Fruit fly (Drosophila melanogaster) whole organism, embryonic: ENCODE data around the gene Cpr67Fa2.

ENCODE experiments used
- Asciz ChIP-seq: fragments of 200-800 bp; sonication (Bioruptor generic); optimal IDR thresholded peaks from 2 replicates; lab custom pipeline; 2017; ENCODE audit warnings: missing biosample characterization, mild to moderate bottlenecking, missing genetic modification characterization, missing genetic modification reagents
- Atf-2 ChIP-seq: fragments of 200-800 bp; sonication (Bioruptor generic); optimal IDR thresholded peaks from 2 replicates; lab custom pipeline; 2016; ENCODE audit warnings: missing biosample characterization, missing genetic modification characterization
- Bdp1 ChIP-seq: fragments of 200-800 bp; sonication (Bioruptor generic); optimal IDR thresholded peaks from 3 replicates; lab custom pipeline; 2016; ENCODE audit warnings: missing biosample characterization, missing genetic modification characterization
- Bgb ChIP-seq: fragments of 200-800 bp; sonication (Bioruptor generic); IDR thresholded peaks from 2 replicates; pipeline ENCODE4 v1.3.6; 2022; ENCODE audit warnings: missing biosample characterization, missing genetic modification characterization; ENCODE audit not compliant: partially characterized antibody
- CG10654 ChIP-seq: fragments of 200-800 bp; sonication (Bioruptor generic); optimal IDR thresholded peaks from 2 replicates; lab custom pipeline; 2016; ENCODE audit warnings: missing biosample characterization, missing genetic modification characterization
- CG11456 ChIP-seq: fragments of 200-800 bp; sonication (Bioruptor generic); IDR thresholded peaks from 3 replicates; pipeline ENCODE4 v1.3.6; 2022; ENCODE audit warnings: missing biosample characterization, missing genetic modification characterization
- CG12769 ChIP-seq: fragments of 200-800 bp; sonication (Bioruptor generic); optimal IDR thresholded peaks from 2 replicates; lab custom pipeline; 2019; ENCODE audit warnings: missing biosample characterization, mild to moderate bottlenecking, missing genetic modification characterization, moderate library complexity
- CG13123 ChIP-seq: fragments of 200-800 bp; sonication (Bioruptor generic); optimal IDR thresholded peaks from 2 replicates; lab custom pipeline; 2016; ENCODE audit warnings: missing biosample characterization, missing genetic modification characterization
- CG15269 ChIP-seq: fragments of 200-800 bp; sonication (Bioruptor generic); optimal IDR thresholded peaks from 2 replicates; lab custom pipeline; 2018; ENCODE audit warnings: missing biosample characterization, mild to moderate bottlenecking, missing genetic modification characterization, moderate library complexity
- CG1792 ChIP-seq: fragments of 200-800 bp; sonication (Bioruptor generic); optimal IDR thresholded peaks from 2 replicates; lab custom pipeline; 2016; ENCODE audit warnings: missing biosample characterization, missing genetic modification characterization
- CG1832 ChIP-seq: fragments of 200-800 bp; sonication (Bioruptor generic); optimal IDR thresholded peaks from 2 replicates; lab custom pipeline; 2017; ENCODE audit warnings: missing biosample characterization, mild to moderate bottlenecking, missing genetic modification characterization, inconsistent platforms
- CG3163 ChIP-seq: fragments of 200-800 bp; sonication (Bioruptor generic); optimal IDR thresholded peaks from 3 replicates; lab custom pipeline; 2016; ENCODE audit warnings: missing biosample characterization, missing genetic modification characterization
- CG32767 ChIP-seq: fragments of 200-800 bp; sonication (Bioruptor generic); IDR thresholded peaks from 2 replicates; pipeline ENCODE4 v1.3.6; 2022; ENCODE audit warnings: missing biosample characterization, missing genetic modification characterization
- CG33213 ChIP-seq: fragments of 200-800 bp; sonication (Bioruptor generic); optimal IDR thresholded peaks from 3 replicates; lab custom pipeline; 2016; ENCODE audit warnings: missing biosample characterization, missing genetic modification characterization
- CG3847 ChIP-seq: fragments of 200-800 bp; sonication (Bioruptor generic); IDR thresholded peaks from 2 replicates; pipeline ENCODE4 v1.3.6; 2022; ENCODE audit warnings: missing biosample characterization, missing genetic modification characterization
- CG5953 ChIP-seq: fragments of 200-800 bp; sonication (Bioruptor generic); IDR thresholded peaks from 2 replicates; pipeline ENCODE4 v1.3.6; 2022; ENCODE audit warnings: missing biosample characterization, missing genetic modification characterization
- CG6689 ChIP-seq: fragments of 200-800 bp; sonication (Bioruptor generic); IDR thresholded peaks from 2 replicates; pipeline ENCODE4 v1.3.6; 2022; ENCODE audit warnings: missing biosample characterization, missing genetic modification characterization
- CG7357 ChIP-seq: fragments of 200-800 bp; sonication (Bioruptor generic); IDR thresholded peaks from 3 replicates; pipeline ENCODE4 v1.3.6; 2022; ENCODE audit warnings: missing biosample characterization, missing genetic modification characterization
- CG8765 ChIP-seq: fragments of 200-800 bp; sonication (Bioruptor generic); IDR thresholded peaks from 2 replicates; pipeline ENCODE4 v1.3.6; 2022; ENCODE audit warnings: missing biosample characterization, missing genetic modification characterization
- CG8944 ChIP-seq: fragments of 200-800 bp; sonication (Bioruptor generic); optimal IDR thresholded peaks from 3 replicates; lab custom pipeline; 2016; ENCODE audit warnings: missing biosample characterization, missing genetic modification characterization
- CrebB ChIP-seq: fragments of 200-800 bp; sonication (Bioruptor generic); optimal IDR thresholded peaks from 3 replicates; lab custom pipeline; 2018; ENCODE audit warnings: missing biosample characterization, mild to moderate bottlenecking, missing genetic modification characterization
- Dip2 ChIP-seq: fragments of 200-800 bp; sonication (Bioruptor generic); IDR thresholded peaks from 2 replicates; pipeline ENCODE4 v1.3.6; 2022; ENCODE audit warnings: missing biosample characterization, missing genetic modification characterization
- Mrtf ChIP-seq: fragments of 200-800 bp; sonication (Bioruptor generic); IDR thresholded peaks from 3 replicates; pipeline ENCODE4 v1.3.6; 2022; ENCODE audit warnings: missing biosample characterization, missing genetic modification characterization
- Nf-YA ChIP-seq: fragments of 200-800 bp; sonication (Bioruptor generic); IDR thresholded peaks from 2 replicates; pipeline ENCODE4 v1.3.6; 2022; ENCODE audit warnings: missing biosample characterization, missing genetic modification characterization
- Ptx1 ChIP-seq: fragments of 200-800 bp; sonication (Bioruptor generic); IDR thresholded peaks from 2 replicates; pipeline ENCODE4 v1.3.6; 2022; ENCODE audit warnings: missing biosample characterization, missing genetic modification characterization
- Sin3A ChIP-seq: fragments of >200 bp; optimal IDR thresholded peaks from 2 replicates; lab custom pipeline; 2018
- Sry-δ ChIP-seq: fragments of 200-800 bp; sonication (Bioruptor generic); optimal IDR thresholded peaks from 2 replicates; lab custom pipeline; 2016; ENCODE audit warnings: missing biosample characterization, missing genetic modification characterization
- Stat92E ChIP-seq, 3 experiments: fragments of >200 bp in 2 of 3; fragments of 200-800 bp in 1 of 3; sonication (Bioruptor generic) in 1 of 3; optimal IDR thresholded peaks; 2 replicates each; lab custom pipeline; 2017 to 2019; ENCODE audit warnings: missing biosample characterization in 3 of 3, missing genetic modification characterization in 3 of 3, mild to moderate bottlenecking in 1 of 3, moderate library complexity in 1 of 3
- Usf ChIP-seq: fragments of 200-800 bp; sonication (Bioruptor generic); optimal IDR thresholded peaks from 2 replicates; lab custom pipeline; 2017; ENCODE audit warnings: missing genotype, missing biosample characterization, missing genetic modification characterization
- Xrp1 ChIP-seq: fragments of 200-800 bp; sonication (Bioruptor generic); IDR thresholded peaks from 2 replicates; pipeline ENCODE4 v1.3.6; 2022; ENCODE audit warnings: missing biosample characterization, missing genetic modification characterization
- abd-A ChIP-seq: fragments of 200-800 bp; sonication (Bioruptor generic); optimal IDR thresholded peaks from 3 replicates; lab custom pipeline; 2019; ENCODE audit warnings: missing biosample characterization, mild to moderate bottlenecking, missing genetic modification characterization, moderate library complexity
- bbx ChIP-seq: fragments of 200-800 bp; sonication (Bioruptor generic); IDR thresholded peaks from 2 replicates; pipeline ENCODE4 v1.3.6; 2022; ENCODE audit warnings: missing biosample characterization, missing genetic modification characterization; ENCODE audit not compliant: partially characterized antibody
- dmrt99B ChIP-seq: fragments of 200-800 bp; sonication (Bioruptor generic); optimal IDR thresholded peaks from 2 replicates; lab custom pipeline; 2018; ENCODE audit warnings: missing biosample characterization, mild to moderate bottlenecking, missing genetic modification characterization, moderate library complexity
- fd102C ChIP-seq: fragments of 200-800 bp; sonication (Bioruptor generic); optimal IDR thresholded peaks from 2 replicates; lab custom pipeline; 2018; ENCODE audit warnings: missing biosample characterization, mild to moderate bottlenecking, missing genetic modification characterization, moderate library complexity
- fu2 ChIP-seq: fragments of 200-800 bp; sonication (Bioruptor generic); optimal IDR thresholded peaks from 2 replicates; lab custom pipeline; 2016; ENCODE audit warnings: missing biosample characterization, missing genetic modification characterization
- gce ChIP-seq: fragments of 200-800 bp; sonication (Bioruptor generic); IDR thresholded peaks from 3 replicates; pipeline ENCODE4 v1.3.6; 2022; ENCODE audit warnings: missing biosample characterization, missing genetic modification characterization
- gem ChIP-seq: fragments of 200-800 bp; sonication (Bioruptor generic); optimal IDR thresholded peaks from 2 replicates; lab custom pipeline; 2019; ENCODE audit warnings: missing biosample characterization, mild to moderate bottlenecking, missing genetic modification characterization, moderate library complexity
- hbn ChIP-seq: fragments of 200-800 bp; sonication (Bioruptor generic); IDR thresholded peaks from 2 replicates; pipeline ENCODE4 v1.3.6; 2022; ENCODE audit warnings: missing biosample characterization, missing genetic modification characterization; ENCODE audit not compliant: partially characterized antibody
- her ChIP-seq: fragments of 200-800 bp; sonication (Bioruptor generic); optimal IDR thresholded peaks from 2 replicates; lab custom pipeline; 2016; ENCODE audit warnings: missing biosample characterization, missing genetic modification characterization
- hth ChIP-seq: fragments of >200 bp; optimal IDR thresholded peaks from 2 replicates; lab custom pipeline; 2017; ENCODE audit warnings: inconsistent platforms
- run ChIP-seq: fragments of 200-800 bp; sonication (Bioruptor generic); optimal IDR thresholded peaks from 3 replicates; lab custom pipeline; 2018; ENCODE audit warnings: missing biosample characterization, mild to moderate bottlenecking, missing genetic modification characterization
- sc ChIP-seq, 3 experiments: fragments of >200 bp in 2 of 3; fragments of 200-800 bp in 1 of 3; sonication (Bioruptor generic) in 1 of 3; optimal IDR thresholded peaks; 2 replicates in 2 of 3; 3 replicates in 1 of 3; lab custom pipeline; 2017; ENCODE audit warnings: mild to moderate bottlenecking in 1 of 3, missing biosample characterization in 1 of 3, missing genetic modification characterization in 1 of 3, missing genetic modification reagents in 1 of 3
- seq ChIP-seq: fragments of 200-800 bp; sonication (Bioruptor generic); IDR thresholded peaks from 2 replicates; pipeline ENCODE4 v1.3.6; 2022; ENCODE audit warnings: missing biosample characterization, missing genetic modification characterization
- sima ChIP-seq: fragments of 200-800 bp; sonication (Bioruptor generic); optimal IDR thresholded peaks from 2 replicates; lab custom pipeline; 2016; ENCODE audit warnings: missing biosample characterization, missing genetic modification characterization
- stc ChIP-seq: fragments of 200-800 bp; sonication (Bioruptor generic); IDR thresholded peaks from 2 replicates; pipeline ENCODE4 v1.3.6; 2022; ENCODE audit warnings: missing biosample characterization, missing genetic modification characterization
- tio ChIP-seq: fragments of 200-800 bp; sonication (Bioruptor generic); optimal IDR thresholded peaks from 2 replicates; lab custom pipeline; 2017; ENCODE audit warnings: missing biosample characterization, missing genetic modification characterization, inconsistent platforms
- ttk ChIP-seq: fragments of 200-800 bp; sonication (Bioruptor generic); IDR thresholded peaks from 2 replicates; pipeline ENCODE4 v2.1.2; 2022; ENCODE audit warnings: missing biosample characterization, missing genetic modification characterization
- unpg ChIP-seq: fragments of 200-800 bp; sonication (Bioruptor generic); optimal IDR thresholded peaks from 3 replicates; lab custom pipeline; 2018; ENCODE audit warnings: missing biosample characterization, mild to moderate bottlenecking, missing genetic modification characterization, moderate library complexity
- usp ChIP-seq: fragments of >200 bp; optimal IDR thresholded peaks from 2 replicates; lab custom pipeline; 2017; ENCODE audit warnings: missing biosample characterization, missing genetic modification characterization
- vfl ChIP-seq: fragments of 200-800 bp; sonication (Bioruptor generic); optimal IDR thresholded peaks from 2 replicates; lab custom pipeline; 2016; ENCODE audit warnings: missing biosample characterization, missing genetic modification characterization
- wek ChIP-seq: fragments of 200-800 bp; sonication (Bioruptor generic); optimal IDR thresholded peaks from 3 replicates; lab custom pipeline; 2018; ENCODE audit warnings: missing biosample characterization, mild to moderate bottlenecking, missing genetic modification characterization, moderate library complexity

Gene Cpr67Fa2

DNA sequence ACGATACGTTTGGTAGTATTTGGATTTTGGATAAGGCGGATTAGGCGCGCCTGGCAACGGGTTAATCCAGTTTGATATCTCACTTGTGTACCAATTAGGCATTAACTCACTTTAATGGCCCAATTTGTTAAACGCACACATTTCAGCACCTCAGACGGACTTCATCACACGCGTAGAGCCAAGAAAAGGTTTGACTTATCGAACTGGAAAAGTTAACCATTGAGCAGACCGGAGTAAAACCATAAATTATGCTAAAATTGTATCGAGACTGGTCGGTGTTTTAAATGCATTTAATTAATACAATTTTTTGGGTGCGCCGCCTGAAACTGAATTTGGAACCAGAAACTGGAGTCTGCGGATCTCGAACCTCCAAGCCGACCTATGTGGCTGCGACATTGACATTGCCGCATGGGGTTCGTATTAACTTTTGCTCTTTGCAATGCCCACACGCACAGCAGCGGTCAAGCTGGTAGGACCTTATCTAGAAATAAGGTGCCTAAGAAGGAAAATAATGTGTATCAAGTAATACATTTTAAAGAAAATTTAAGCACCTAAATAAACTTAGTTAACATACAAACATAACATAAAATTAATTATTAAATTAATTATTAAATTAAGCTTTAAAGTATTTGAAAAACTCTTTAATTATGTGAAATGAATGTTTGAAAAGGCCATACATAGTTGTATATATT lies 2.4 kb upstream of the Cpr67Fa2 start (continued):
- TF ChIP-seq vfl (no peak), dmrt99B (tag; lab: Kevin White, UChicago) (peak; percentile 39), Sin3A (lab: Kevin White, UChicago) (no peak), Bdp1 (GFP tag; lab: Kevin White, UChicago) (no peak), CG13123 (no peak), gce (GFP tag; lab: Robert Waterston, UW) (no peak), run (no peak), CG10654 (no peak), CG8944 (GFP tag; lab: Kevin White, UChicago) (no peak), Atf-2 (GFP tag; lab: Kevin White, UChicago) (no peak), CG12769 (tag; lab: Kevin White, UChicago) (peak; percentile 11), CG3163 (GFP tag; lab: Kevin White, UChicago) (no peak), stc (GFP tag; lab: Robert Waterston, UW) (no peak), tio (no peak), abd-A (tag; lab: Kevin White, UChicago) (peak; percentile 52), CG11456 (GFP tag; lab: Robert Waterston, UW) (no peak), her (GFP tag; lab: Kevin White, UChicago) (no peak), Xrp1 (GFP tag; lab: Robert Waterston, UW) (peak; percentile 8; the same call in 1 of the 2 replicates), CG33213 (GFP tag; lab: Kevin White, UChicago) (no peak), hbn (GFP tag; lab: Robert Waterston, UW) (no peak), CG7357 (GFP tag; lab: Robert Waterston, UW) (no peak), CG3847 (GFP tag; lab: Robert Waterston, UW) (no peak), Mrtf (0 out of 3 replicates have a peak, but pooled peaks have one; percentile 13), sima (GFP tag; lab: Kevin White, UChicago) (no peak), ttk (no peak), wek (GFP tag; lab: Kevin White, UChicago) (no peak), Asciz (GFP tag; lab: Kevin White, UChicago) (no peak), Sry-δ (GFP tag; lab: Kevin White, UChicago) (no peak), usp (no peak), CG32767 (GFP tag; lab: Robert Waterston, UW) (no peak), CG15269 (tag; lab: Kevin White, UChicago) (peak; percentile 24), bbx (GFP tag; lab: Robert Waterston, UW) (no peak), CG8765 (GFP tag; lab: Robert Waterston, UW) (no peak), CrebB (tag; lab: Kevin White, UChicago) (no peak), Nf-YA (GFP tag; lab: Robert Waterston, UW) (no peak), CG1792 (GFP tag; lab: Kevin White, UChicago) (no peak), fu2 (GFP tag; lab: Kevin White, UChicago) (no peak), gem (tag; lab: Kevin White, UChicago) (peak; percentile 57), Stat92E (GFP tag; optimal IDR thresholded peaks at IDR 0.05; lab: Kevin White, UChicago) (no peak), sc (optimal IDR thresholded peaks at IDR 0.05; lab: Kevin White, UChicago) (no peak), sc (GFP tag; optimal IDR thresholded peaks at IDR 0.05; lab: Kevin White, UChicago) (no peak), Usf (GFP tag; lab: Kevin White, UChicago) (no peak), fd102C (GFP tag; lab: Kevin White, UChicago) (no peak), seq (no peak), hth (lab: Kevin White, UChicago) (no peak), CG1832 (GFP tag; lab: Kevin White, UChicago) (no peak), CG6689 (GFP tag; lab: Robert Waterston, UW) (no peak), CG5953 (GFP tag; lab: Robert Waterston, UW) (no peak), unpg (GFP tag; lab: Kevin White, UChicago) (no peak), Ptx1 (GFP tag; lab: Robert Waterston, UW) (no peak), Bgb (GFP tag; lab: Robert Waterston, UW) (no peak), Dip2 (GFP tag; lab: Robert Waterston, UW) (no peak)
